Worm (Caenorhabditis elegans): ENCODE results near the gene mlh-1.

mlh-1 gene

DNA sequence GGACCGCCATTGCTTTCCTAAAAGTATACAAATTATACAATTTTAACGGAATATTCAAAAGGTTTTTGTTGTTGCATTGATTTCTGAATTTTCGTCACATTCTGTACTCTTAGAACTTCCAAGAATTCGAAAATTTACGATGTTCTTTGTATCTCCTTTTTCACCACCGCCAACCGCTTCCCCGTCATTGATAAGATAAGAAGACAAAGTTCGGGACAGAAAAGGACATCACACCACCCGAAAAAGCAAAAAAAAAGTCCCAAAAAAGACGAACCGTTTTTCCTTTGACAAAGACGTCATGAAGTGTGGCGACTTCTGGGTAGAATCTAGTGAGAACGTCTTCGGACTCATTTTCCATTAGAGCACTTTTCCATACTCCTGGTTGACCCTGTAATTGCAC is 28.1 kb upstream of the mlh-1 start:
- no peak for TF ChIP-seq C34F6.9 (tag; optimal IDR thresholded peaks at IDR 0.05)
- peak; percentile 41 for TF ChIP-seq crh-2 (tag; optimal IDR thresholded peaks at IDR 0.05)
- TF ChIP-seq sma-9 (GFP tag; optimal IDR thresholded peaks at IDR 0.05), result no peak
- TF ChIP-seq sma-9 (tag; optimal IDR thresholded peaks at IDR 0.05), result no peak
- no peak for TF ChIP-seq aly-2 (tag; optimal IDR thresholded peaks at IDR 0.05)
- no peak for TF ChIP-seq ceh-16 (tag; optimal IDR thresholded peaks at IDR 0.05)
- TF ChIP-seq ztf-11 (tag; optimal IDR thresholded peaks at IDR 0.05), result no peak
- no peak for TF ChIP-seq ztf-4 (tag; optimal IDR thresholded peaks at IDR 0.05)
- no peak for TF ChIP-seq unc-62 (GFP tag; optimal IDR thresholded peaks at IDR 0.05)
- no peak for TF ChIP-seq elt-1 (tag; optimal IDR thresholded peaks at IDR 0.05)
- TF ChIP-seq fos-1 (tag; optimal IDR thresholded peaks at IDR 0.05), result peak; percentile 61
- no peak for TF ChIP-seq lsy-2 (tag; optimal IDR thresholded peaks at IDR 0.05)
- TF ChIP-seq gmeb-1 (tag; optimal IDR thresholded peaks at IDR 0.05), result peak; percentile 7
- TF ChIP-seq ceh-82 (tag; optimal IDR thresholded peaks at IDR 0.05), result no peak

DNA sequence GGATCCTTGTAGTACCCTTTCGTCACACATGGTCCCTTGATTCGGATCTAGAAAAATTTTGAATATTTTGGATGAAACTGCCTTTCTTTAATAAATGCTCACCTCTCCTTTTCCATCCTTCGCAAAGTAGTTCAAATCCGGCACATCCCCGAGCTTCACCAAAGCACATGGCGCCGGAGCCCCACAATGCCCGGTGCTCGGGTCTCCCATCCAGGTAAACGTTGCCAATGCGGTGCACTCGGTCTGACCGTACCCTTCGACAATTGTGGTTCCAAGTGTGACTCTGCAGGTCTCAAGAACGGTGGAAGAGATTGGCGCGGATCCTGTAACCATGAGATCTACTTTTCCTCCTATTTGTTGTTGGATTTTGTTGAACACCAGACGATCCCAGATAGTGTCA is 26.4 kb upstream of the mlh-1 start:
- TF ChIP-seq nhr-129 (tag; optimal IDR thresholded peaks at IDR 0.05) (no peak), ztf-1 (GFP tag; conservative IDR thresholded peaks at IDR 0.05) (no peak), nhr-23 (tag; optimal IDR thresholded peaks at IDR 0.05) (no peak), sem-4 (tag; optimal IDR thresholded peaks at IDR 0.05) (no peak), lin-11 (tag; optimal IDR thresholded peaks at IDR 0.05) (no peak), egl-27 (tag; optimal IDR thresholded peaks at IDR 0.05) (no peak), nhr-21 (tag; optimal IDR thresholded peaks at IDR 0.05) (no peak), nhr-77 (tag; optimal IDR thresholded peaks at IDR 0.05) (no peak), C34F6.9 (tag; optimal IDR thresholded peaks at IDR 0.05) (no peak), unc-55 (GFP tag; optimal IDR thresholded peaks at IDR 0.05) (no peak), aly-2 (tag; optimal IDR thresholded peaks at IDR 0.05) (no peak), unc-39 (tag; optimal IDR thresholded peaks at IDR 0.05) (no peak), nhr-6 (tag; optimal IDR thresholded peaks at IDR 0.05) (no peak), Y55F3AM.14 (GFP tag; optimal IDR thresholded peaks at IDR 0.05) (no peak)

DNA sequence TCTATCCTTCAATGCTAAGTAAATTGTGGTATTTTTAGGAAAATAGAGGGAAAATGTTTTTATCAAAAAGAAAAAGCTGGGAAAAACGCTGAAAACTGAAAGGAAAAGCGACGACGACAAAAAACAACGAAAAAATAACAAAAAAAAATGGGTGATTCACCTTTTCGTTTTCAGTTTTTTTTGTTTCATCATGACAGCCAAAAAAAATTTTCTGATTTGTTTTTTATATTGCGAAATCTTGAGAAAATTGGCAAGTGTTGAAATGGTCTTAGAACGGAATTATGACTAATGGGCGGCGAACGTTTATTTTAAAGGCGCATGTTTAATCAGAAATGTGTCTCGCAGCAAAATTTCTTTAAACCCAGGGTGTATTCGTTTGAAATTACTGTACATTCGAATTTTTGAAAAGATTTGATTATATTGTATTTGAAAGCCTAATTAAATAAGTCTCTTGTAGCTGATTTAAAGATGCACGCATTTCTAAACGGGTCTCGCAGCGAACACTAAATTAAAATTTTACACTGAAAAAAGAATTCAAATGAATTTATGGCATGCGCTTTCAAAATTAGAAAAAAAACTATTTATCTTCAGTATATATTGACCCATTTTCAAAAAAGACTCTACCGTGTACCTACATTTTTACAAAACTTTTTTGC is 21.5 kb upstream of the mlh-1 start:
- TF ChIP-seq unc-39 (tag; optimal IDR thresholded peaks at IDR 0.05) (no peak), blmp-1 (tag; optimal IDR thresholded peaks at IDR 0.05; ENCODE audit: insufficient read depth) (no peak), nhr-25 (tag; optimal IDR thresholded peaks at IDR 0.05) (no peak), unc-62 (GFP tag; optimal IDR thresholded peaks at IDR 0.05) (no peak), nhr-23 (tag; optimal IDR thresholded peaks at IDR 0.05) (no peak), lin-13 (GFP tag; optimal IDR thresholded peaks at IDR 0.05) (no peak), lin-39 (tag; optimal IDR thresholded peaks at IDR 0.05) (no peak), sma-3 (GFP tag; optimal IDR thresholded peaks at IDR 0.05) (no peak), aly-2 (tag; optimal IDR thresholded peaks at IDR 0.05) (no peak), egl-27 (tag; optimal IDR thresholded peaks at IDR 0.05) (no peak), skn-1 (tag; optimal IDR thresholded peaks at IDR 0.05) (no peak), mab-5 (tag; optimal IDR thresholded peaks at IDR 0.05) (no peak), dmd-4 (tag; optimal IDR thresholded peaks at IDR 0.05) (no peak), unc-55 (GFP tag; optimal IDR thresholded peaks at IDR 0.05) (no peak), nhr-12 (tag; optimal IDR thresholded peaks at IDR 0.05) (no peak), F13H6.1 (tag; optimal IDR thresholded peaks at IDR 0.05) (no peak), elt-1 (tag; optimal IDR thresholded peaks at IDR 0.05) (no peak)

DNA sequence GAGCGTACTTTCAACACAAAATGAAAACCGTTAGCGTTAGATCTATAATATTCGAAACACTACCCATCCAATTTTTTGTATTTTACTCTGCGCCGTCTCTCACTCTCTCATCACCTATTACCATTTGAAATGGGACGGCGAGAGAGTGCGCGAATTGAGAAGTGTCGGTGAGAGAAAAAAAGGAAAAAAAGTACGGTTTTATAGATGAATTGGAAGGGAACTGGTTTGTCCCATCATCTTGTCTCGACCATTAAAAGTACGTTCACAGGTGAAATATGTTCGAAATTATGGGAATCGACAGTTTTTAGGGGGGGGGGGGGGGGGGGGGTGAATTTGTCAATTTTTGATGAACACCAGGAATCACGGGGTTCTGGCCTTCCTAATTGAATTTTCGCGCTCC is 20.3 kb upstream of the mlh-1 start:
- no peak for TF ChIP-seq ama-1 (optimal IDR thresholded peaks at IDR 0.05)
- TF ChIP-seq nhr-237 (tag; optimal IDR thresholded peaks at IDR 0.05), result no peak
- peak; percentile 14 for TF ChIP-seq sma-9 (GFP tag; optimal IDR thresholded peaks at IDR 0.05)
- no peak for TF ChIP-seq sma-9 (tag; optimal IDR thresholded peaks at IDR 0.05)
- TF ChIP-seq blmp-1 (tag; optimal IDR thresholded peaks at IDR 0.05; ENCODE audit: insufficient read depth), result peak; percentile 11
- peak; percentile 62 for TF ChIP-seq nhr-25 (tag; optimal IDR thresholded peaks at IDR 0.05)
- no peak for TF ChIP-seq Y55F3AM.14 (GFP tag; optimal IDR thresholded peaks at IDR 0.05)
- TF ChIP-seq F13H6.1 (tag; optimal IDR thresholded peaks at IDR 0.05), result peak; percentile 41
- TF ChIP-seq snpc-4 (tag; optimal IDR thresholded peaks at IDR 0.05), result no peak
- TF ChIP-seq nhr-12 (tag; optimal IDR thresholded peaks at IDR 0.05), result no peak
- TF ChIP-seq nhr-6 (tag; optimal IDR thresholded peaks at IDR 0.05), result peak; percentile 12
- no peak for TF ChIP-seq nhr-11 (tag; optimal IDR thresholded peaks at IDR 0.05)
- TF ChIP-seq crh-2 (tag; optimal IDR thresholded peaks at IDR 0.05), result peak; percentile 20
- no peak for TF ChIP-seq dmd-4 (tag; optimal IDR thresholded peaks at IDR 0.05)
- TF ChIP-seq mdl-1 (tag; optimal IDR thresholded peaks at IDR 0.05), result no peak
- no peak for TF ChIP-seq mab-5 (tag; optimal IDR thresholded peaks at IDR 0.05)
- peak; percentile 7 for TF ChIP-seq egl-27 (tag; optimal IDR thresholded peaks at IDR 0.05)

Measured in whole organism, L2 larva.